Fruit fly (Drosophila melanogaster) whole organism, wandering third instar larva: ENCODE results near the gene TfIIA-L.

Experiments
- Abd-B ChIP-seq: fragments of >200 bp; optimal IDR thresholded peaks from 2 replicates; lab custom pipeline; 2017; ENCODE audit warnings: missing biosample characterization, missing genetic modification characterization
- CG32264 ChIP-seq: fragments of 200-800 bp; sonication (Bioruptor generic); optimal IDR thresholded peaks from 2 replicates; lab custom pipeline; 2016; ENCODE audit warnings: missing biosample characterization, missing genetic modification characterization
- CG9705 ChIP-seq: fragments of 200-800 bp; sonication (Bioruptor generic); optimal IDR thresholded peaks from 2 replicates; lab custom pipeline; 2018; ENCODE audit warnings: missing biosample characterization, mild to moderate bottlenecking, missing genetic modification characterization
- CrebA ChIP-seq: fragments of 200-800 bp; sonication (Bioruptor generic); optimal IDR thresholded peaks from 2 replicates; lab custom pipeline; 2016; ENCODE audit warnings: missing biosample characterization, mild to moderate bottlenecking, missing genetic modification characterization, borderline replicate concordance
- Dfd ChIP-seq: fragments of >200 bp; optimal IDR thresholded peaks from 2 replicates; lab custom pipeline; 2017; ENCODE audit warnings: missing biosample characterization, missing genetic modification characterization
- GATAd ChIP-seq: sonication (Bioruptor generic); optimal IDR thresholded peaks from 2 replicates; lab custom pipeline; 2016; ENCODE audit warnings: missing biosample characterization, missing genetic modification characterization
- HLH106 ChIP-seq: fragments of 200-800 bp; optimal IDR thresholded peaks from 3 replicates; lab custom pipeline; 2019; ENCODE audit warnings: missing biosample characterization, mild to moderate bottlenecking, missing genetic modification characterization, moderate library complexity
- Hnf4 ChIP-seq: fragments of 200-800 bp; sonication (Bioruptor generic); optimal IDR thresholded peaks from 2 replicates; lab custom pipeline; 2016; ENCODE audit warnings: missing biosample characterization, mild to moderate bottlenecking, missing genetic modification characterization
- Hr78 ChIP-seq: fragments of >200 bp; optimal IDR thresholded peaks from 2 replicates; lab custom pipeline; 2017; ENCODE audit warnings: missing biosample characterization, missing genetic modification characterization
- Hr83 ChIP-seq: fragments of 200-300 bp; sonication (Bioruptor generic); optimal IDR thresholded peaks from 2 replicates; lab custom pipeline; 2016; ENCODE audit warnings: missing biosample characterization, mild to moderate bottlenecking, missing genetic modification characterization, moderate library complexity; ENCODE audit not compliant: poor library complexity, severe bottlenecking
- Jra ChIP-seq: sonication (Bioruptor generic); optimal IDR thresholded peaks from 2 replicates; lab custom pipeline; 2016; ENCODE audit warnings: missing biosample characterization, missing genetic modification characterization
- Mio ChIP-seq: sonication (Bioruptor generic); optimal IDR thresholded peaks from 2 replicates; lab custom pipeline; 2016; ENCODE audit warnings: missing biosample characterization, missing genetic modification characterization
- Myc ChIP-seq: fragments of >200 bp; optimal IDR thresholded peaks from 2 replicates; lab custom pipeline; 2017
- N ChIP-seq: fragments of >200 bp; optimal IDR thresholded peaks from 2 replicates; lab custom pipeline; 2018; ENCODE audit warnings: missing biosample characterization, missing external identifiers, missing genetic modification characterization
- OdsH ChIP-seq: fragments of 200-800 bp; sonication (Bioruptor generic); optimal IDR thresholded peaks from 2 replicates; lab custom pipeline; 2016; ENCODE audit warnings: missing biosample characterization, mild to moderate bottlenecking, missing genetic modification characterization
- Rel ChIP-seq, 2 experiments: fragments of 200-800 bp; sonication (Bioruptor generic) in 1 of 2; optimal IDR thresholded peaks; 2 replicates in 1 of 2; 3 replicates in 1 of 2; lab custom pipeline; 2016 to 2019; ENCODE audit warnings: mild to moderate bottlenecking in 2 of 2, missing biosample characterization in 2 of 2, missing genetic modification characterization in 2 of 2, moderate library complexity in 1 of 2
- Sp1 ChIP-seq: fragments of 200-800 bp; sonication (Bioruptor generic); optimal IDR thresholded peaks from 3 replicates; lab custom pipeline; 2019; ENCODE audit warnings: missing biosample characterization, mild to moderate bottlenecking, missing genetic modification characterization, moderate library complexity
- Vsx2 ChIP-seq: fragments of 200-300, 225-300 bp; sonication (Bioruptor generic); optimal IDR thresholded peaks from 2 replicates; lab custom pipeline; 2018; ENCODE audit warnings: missing biosample characterization, missing genetic modification characterization; ENCODE audit not compliant: partially characterized antibody
- br ChIP-seq: fragments of 200-800 bp; sonication (Bioruptor generic); optimal IDR thresholded peaks from 2 replicates; lab custom pipeline; 2016; ENCODE audit warnings: missing biosample characterization, missing genetic modification characterization
- brk ChIP-seq: fragments of 200-800 bp; sonication (Bioruptor generic); optimal IDR thresholded peaks from 2 replicates; lab custom pipeline; 2016; ENCODE audit warnings: missing biosample characterization, mild to moderate bottlenecking, missing genetic modification characterization
- dl ChIP-seq, 2 experiments: fragments of 175-275, 200-275 bp in 1 of 2; fragments of 200-275 bp in 1 of 2; sonication (Bioruptor generic); optimal IDR thresholded peaks; lab custom pipeline; 2018; ENCODE audit warnings: mild to moderate bottlenecking in 2 of 2, missing biosample characterization in 2 of 2, missing genetic modification characterization in 2 of 2, moderate library complexity in 2 of 2; ENCODE audit not compliant: partially characterized antibody in 2 of 2, insufficient read depth in 1 of 2
- dmrt93B ChIP-seq: fragments of 200-800 bp; sonication (Bioruptor generic); optimal IDR thresholded peaks from 2 replicates; lab custom pipeline; 2018; ENCODE audit warnings: missing biosample characterization, mild to moderate bottlenecking, missing genetic modification characterization
- dsf ChIP-seq: sonication (Bioruptor generic); optimal IDR thresholded peaks from 2 replicates; lab custom pipeline; 2016; ENCODE audit warnings: missing biosample characterization, missing genetic modification characterization, borderline replicate concordance
- ey ChIP-seq: fragments of 200-800 bp; sonication (Bioruptor generic); optimal IDR thresholded peaks from 2 replicates; lab custom pipeline; 2016; ENCODE audit warnings: missing biosample characterization, missing genetic modification characterization
- foxo ChIP-seq, 2 experiments: fragments of 200-800 bp; sonication (Bioruptor generic); optimal IDR thresholded peaks; 2 replicates in 1 of 2; 3 replicates in 1 of 2; lab custom pipeline; 2016 to 2017; ENCODE audit warnings: missing biosample characterization in 2 of 2, missing genetic modification characterization in 2 of 2
- fru ChIP-seq: fragments of 200-800 bp; sonication (Bioruptor generic); optimal IDR thresholded peaks from 3 replicates; lab custom pipeline; 2016; ENCODE audit warnings: missing biosample characterization, mild to moderate bottlenecking, missing genetic modification characterization
- h ChIP-seq: fragments of 200-800 bp; sonication (Bioruptor generic); optimal IDR thresholded peaks from 3 replicates; lab custom pipeline; 2016; ENCODE audit warnings: missing biosample characterization, mild to moderate bottlenecking, missing genetic modification characterization
- lola ChIP-seq: fragments of >200 bp; optimal IDR thresholded peaks from 2 replicates; lab custom pipeline; 2017; ENCODE audit warnings: missing biosample characterization, missing genetic modification characterization
- pan ChIP-seq: fragments of >200 bp; optimal IDR thresholded peaks from 2 replicates; lab custom pipeline; 2017
- psq ChIP-seq: fragments of 200-800 bp; sonication (Bioruptor generic); optimal IDR thresholded peaks from 3 replicates; lab custom pipeline; 2017; ENCODE audit warnings: missing biosample characterization, mild to moderate bottlenecking, missing genetic modification characterization, moderate library complexity
- rgr ChIP-seq: fragments of 200-800 bp; sonication (Bioruptor generic); optimal IDR thresholded peaks from 3 replicates; lab custom pipeline; 2016; ENCODE audit warnings: missing biosample characterization, mild to moderate bottlenecking, missing genetic modification characterization
- sage ChIP-seq: fragments of 200-800 bp; sonication (Bioruptor generic); optimal IDR thresholded peaks from 2 replicates; lab custom pipeline; 2016; ENCODE audit warnings: missing biosample characterization, mild to moderate bottlenecking, missing genetic modification characterization
- sv ChIP-seq: fragments of 200-800 bp; sonication (Bioruptor generic); optimal IDR thresholded peaks from 3 replicates; lab custom pipeline; 2016; ENCODE audit warnings: missing biosample characterization, missing genetic modification characterization
- tai ChIP-seq: sonication (Bioruptor generic); optimal IDR thresholded peaks from 2 replicates; lab custom pipeline; 2016; ENCODE audit warnings: missing biosample characterization, missing genetic modification characterization
- usp ChIP-seq: fragments of >200 bp; optimal IDR thresholded peaks from 2 replicates; lab custom pipeline; 2017; ENCODE audit warnings: missing biosample characterization, missing genetic modification characterization
- woc ChIP-seq: sonication (Bioruptor generic); optimal IDR thresholded peaks from 2 replicates; lab custom pipeline; 2016; ENCODE audit warnings: missing biosample characterization, mild to moderate bottlenecking, missing genetic modification characterization

TfIIA-L gene

DNA sequence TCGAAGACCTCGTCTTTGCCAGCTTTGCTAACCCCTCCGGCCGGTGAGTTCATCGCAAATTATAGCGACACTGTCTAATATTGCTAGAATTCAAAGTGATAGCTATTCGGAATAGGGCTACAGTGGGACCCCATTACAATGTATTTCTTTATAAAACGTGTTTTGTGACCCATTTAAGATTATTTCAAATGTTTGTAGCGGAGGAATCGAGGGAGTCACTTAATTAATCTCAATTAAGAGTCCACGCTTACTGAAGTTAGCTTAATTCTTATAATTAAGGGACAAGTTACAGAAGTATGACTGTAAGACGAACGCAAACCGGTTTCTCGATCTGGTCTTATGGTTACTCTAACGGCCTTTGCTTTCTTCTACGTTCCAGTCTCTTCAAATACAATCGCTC lies 38.7 kb downstream of the TfIIA-L start:
- no peak for TF ChIP-seq Sp1
- peak in 1 of 2 experiments; percentile 38 for TF ChIP-seq foxo (GFP tag; optimal IDR thresholded peaks at IDR 0.05; lab: Kevin White, UChicago)
- no peak for TF ChIP-seq dmrt93B (GFP tag; lab: Kevin White, UChicago)
- TF ChIP-seq h, result peak; percentile 65
- no peak for TF ChIP-seq Dfd (GFP tag; lab: Kevin White, UChicago)
- TF ChIP-seq Vsx2, result no peak
- no peak for TF ChIP-seq CrebA (GFP tag; lab: Kevin White, UChicago)
- no peak for TF ChIP-seq CG9705 (GFP tag; lab: Kevin White, UChicago)
- TF ChIP-seq N (GFP tag; lab: Kevin White, UChicago), result no peak
- peak; percentile 34 for TF ChIP-seq rgr (GFP tag; lab: Kevin White, UChicago)
- TF ChIP-seq HLH106 (tag; lab: Kevin White, UChicago), result peak; percentile 23
- no peak for TF ChIP-seq psq (GFP tag; lab: Kevin White, UChicago)
- TF ChIP-seq Myc (lab: Kevin White, UChicago), result no peak
- no peak for TF ChIP-seq GATAd
- peak; percentile 43 for TF ChIP-seq fru (GFP tag; lab: Kevin White, UChicago)
- TF ChIP-seq lola (GFP tag; lab: Kevin White, UChicago), result no peak
- TF ChIP-seq brk (GFP tag; lab: Kevin White, UChicago), result no peak
- peak; percentile 13 for TF ChIP-seq Hnf4
- TF ChIP-seq woc (GFP tag; lab: Kevin White, UChicago), result no peak
- TF ChIP-seq OdsH (GFP tag; lab: Kevin White, UChicago), result peak; percentile 3
- no peak for TF ChIP-seq Hr78
- peak; percentile 8 for TF ChIP-seq br
- TF ChIP-seq Jra (GFP tag; lab: Kevin White, UChicago), result no peak
- peak; percentile 28 for TF ChIP-seq ey
- TF ChIP-seq dsf, result no peak
- no peak for TF ChIP-seq tai (GFP tag; lab: Kevin White, UChicago)
- no peak for TF ChIP-seq sv (GFP tag; lab: Kevin White, UChicago)

DNA sequence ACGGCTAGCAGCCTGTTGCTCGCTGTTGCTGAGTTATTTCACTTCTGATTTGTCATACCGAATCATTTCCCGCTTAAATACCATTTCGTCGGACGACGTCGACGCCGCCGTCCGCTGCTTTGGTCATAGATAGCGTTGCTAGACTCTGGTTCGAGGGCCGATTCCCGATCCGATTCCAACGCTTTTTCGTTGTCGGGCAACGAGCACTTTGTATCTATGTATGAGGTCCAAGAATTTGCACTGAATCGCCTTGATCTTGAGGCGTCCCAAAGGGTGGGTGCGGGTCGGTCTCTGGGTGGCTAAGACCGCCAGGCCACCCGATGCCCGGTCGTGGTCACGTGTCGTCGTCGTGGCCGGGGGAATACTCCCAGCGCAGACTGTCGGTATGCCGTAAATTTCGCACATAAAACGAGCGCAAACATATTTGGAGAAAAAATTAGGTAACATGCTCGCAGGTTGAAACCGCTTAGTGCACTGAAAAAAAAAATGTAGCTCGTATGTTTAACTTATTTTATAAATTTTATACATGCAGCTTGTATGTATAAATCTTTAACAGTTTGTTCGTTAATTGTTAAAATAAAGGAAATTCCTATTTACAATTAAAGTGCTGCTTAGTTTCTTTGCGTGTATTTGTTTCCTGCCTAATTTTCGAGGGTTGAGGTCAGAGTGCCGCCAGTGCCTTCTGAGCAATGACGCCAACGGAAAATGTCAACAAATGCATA lies 41.4 kb downstream of the TfIIA-L start, which contains the start of gene CG3348:
CG3348 (minus strand) TSS at position 51 of the 722 bp plus-strand sequence.
- no peak for TF ChIP-seq lola (GFP tag; lab: Kevin White, UChicago)
- TF ChIP-seq GATAd, result no peak
- peak; percentile 9 for TF ChIP-seq dmrt93B (GFP tag; lab: Kevin White, UChicago)
- TF ChIP-seq sv (GFP tag; lab: Kevin White, UChicago), result peak; percentile 50
- TF ChIP-seq br, result peak; percentile 46
- no peak for TF ChIP-seq Mio (GFP tag; lab: Kevin White, UChicago)
- no peak for TF ChIP-seq Vsx2
- peak; percentile 49 for TF ChIP-seq psq (GFP tag; lab: Kevin White, UChicago)
- TF ChIP-seq Hnf4, result peak; percentile 69
- TF ChIP-seq usp (GFP tag; lab: Kevin White, UChicago), result no peak
- peak; percentile 50 for TF ChIP-seq CG32264 (GFP tag; lab: Kevin White, UChicago)
- peak; percentile 36 for TF ChIP-seq Hr83
- peak; percentile 72 for TF ChIP-seq h
- peak; percentile 71 for TF ChIP-seq ey
- TF ChIP-seq Rel (GFP tag; optimal IDR thresholded peaks at IDR 0.05; lab: Kevin White, UChicago), result no peak
- TF ChIP-seq Rel (tag; optimal IDR thresholded peaks at IDR 0.05; lab: Kevin White, UChicago), result peak; percentile 8
- TF ChIP-seq sage (GFP tag; lab: Kevin White, UChicago), result no peak
- TF ChIP-seq HLH106 (tag; lab: Kevin White, UChicago), result peak; percentile 24
- TF ChIP-seq OdsH (GFP tag; lab: Kevin White, UChicago), result peak; percentile 64
- TF ChIP-seq pan (lab: Kevin White, UChicago), result no peak
- peak; percentile 73 for TF ChIP-seq fru (GFP tag; lab: Kevin White, UChicago)
- peak; percentile 78 for TF ChIP-seq rgr (GFP tag; lab: Kevin White, UChicago)
- TF ChIP-seq Jra (GFP tag; lab: Kevin White, UChicago), result peak; percentile 32
- TF ChIP-seq Sp1, result peak; percentile 65
- TF ChIP-seq woc (GFP tag; lab: Kevin White, UChicago), result peak; percentile 15
- TF ChIP-seq foxo (GFP tag; optimal IDR thresholded peaks at IDR 0.05; lab: Kevin White, UChicago), result peak in 1 of 2 experiments; percentile 78

DNA sequence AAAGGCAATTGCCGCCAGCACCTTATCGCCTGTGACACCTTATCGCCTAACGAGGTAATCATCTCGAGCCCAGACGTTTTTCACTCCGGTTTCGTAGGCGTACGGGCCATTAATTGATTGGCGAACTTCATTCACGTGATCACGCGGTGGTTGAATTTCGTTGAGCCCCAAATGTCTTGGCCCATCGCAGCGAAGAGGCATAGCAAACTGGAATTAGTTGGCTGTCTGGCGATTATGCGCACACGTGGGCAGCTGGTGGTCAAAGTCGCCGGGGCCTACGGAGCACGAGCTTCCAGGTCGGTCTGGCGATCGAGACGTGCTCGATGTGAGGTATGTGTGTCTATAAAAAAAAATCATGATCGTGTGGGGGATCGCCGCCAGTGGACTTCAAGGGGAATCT lies 42.2 kb downstream of the TfIIA-L start:
- TF ChIP-seq Dfd (GFP tag; lab: Kevin White, UChicago) (no peak), HLH106 (tag; lab: Kevin White, UChicago) (no peak), Myc (lab: Kevin White, UChicago) (no peak), tai (GFP tag; lab: Kevin White, UChicago) (no peak), psq (GFP tag; lab: Kevin White, UChicago) (no peak), Hnf4 (no peak), dmrt93B (GFP tag; lab: Kevin White, UChicago) (no peak), Abd-B (GFP tag; lab: Kevin White, UChicago) (no peak), h (no peak), foxo (GFP tag; optimal IDR thresholded peaks at IDR 0.05; lab: Kevin White, UChicago) (no peak), brk (GFP tag; lab: Kevin White, UChicago) (no peak), OdsH (GFP tag; lab: Kevin White, UChicago) (no peak), dl (GFP tag; optimal IDR thresholded peaks at IDR 0.05; lab: Kevin White, UChicago; ENCODE audit: insufficient read depth in 1 of 2, partially characterized antibody in 2 of 2) (no peak)
